Worm (Caenorhabditis elegans) whole organism, dauer: ENCODE data around the gene his-74.

Experiments
- unc-62 ChIP-seq: sonication (generic microtip); optimal IDR thresholded peaks from 2 replicates; lab custom pipeline; 2017; ENCODE audit warnings: missing biosample characterization, missing genetic modification reagents, missing genetic modification characterization

Gene his-74

DNA sequence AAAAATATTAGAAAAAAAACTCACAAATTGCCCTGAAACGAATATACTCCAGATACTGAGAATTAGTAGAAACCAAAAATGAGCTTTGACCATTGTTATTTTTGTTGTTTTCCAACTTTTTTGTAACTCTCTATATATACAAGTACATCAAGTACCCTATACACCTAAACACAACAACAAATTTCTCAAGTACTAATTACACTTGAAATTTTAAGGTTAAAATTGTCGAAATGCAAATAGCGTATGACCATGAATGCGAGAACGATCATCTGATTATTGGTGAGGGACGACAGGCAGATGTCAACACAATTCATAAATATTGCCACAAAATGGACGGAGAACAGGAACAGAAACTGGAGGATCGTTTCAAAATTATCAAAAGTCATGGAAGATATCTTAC lies 35.8 kb downstream of the his-74 start, which contains the start of gene F56H9.9:
TSS of gene F56H9.9 (minus strand) at position 101 of the 400 bp plus-strand sequence.
- no peak for TF ChIP-seq unc-62 (GFP tag; lab: Kevin White, UChicago)

DNA sequence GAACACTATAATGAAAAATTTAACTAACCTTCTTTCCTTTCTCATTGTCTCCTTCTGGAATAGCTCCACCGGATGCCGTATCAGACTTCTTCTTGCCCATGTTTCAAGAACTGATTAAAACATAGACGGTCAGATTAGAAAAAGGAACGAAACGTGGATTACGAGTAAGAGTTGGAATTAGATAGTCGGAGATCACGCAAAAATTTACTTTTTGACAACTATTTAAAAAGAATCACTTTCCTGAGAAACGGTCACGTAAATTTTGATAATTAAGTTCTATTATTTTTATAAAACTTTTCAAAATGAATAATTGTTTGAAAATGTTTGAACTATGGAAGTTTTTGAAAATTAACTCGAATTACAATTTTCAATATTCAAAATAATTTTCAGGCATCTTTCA lies 48.0 kb downstream of the his-74 start, which contains the start of gene cyc-2.2:
TSS of gene cyc-2.2 (minus strand) at position 101 of the 400 bp plus-strand sequence.
- no peak for TF ChIP-seq unc-62 (GFP tag; lab: Kevin White, UChicago)

DNA sequence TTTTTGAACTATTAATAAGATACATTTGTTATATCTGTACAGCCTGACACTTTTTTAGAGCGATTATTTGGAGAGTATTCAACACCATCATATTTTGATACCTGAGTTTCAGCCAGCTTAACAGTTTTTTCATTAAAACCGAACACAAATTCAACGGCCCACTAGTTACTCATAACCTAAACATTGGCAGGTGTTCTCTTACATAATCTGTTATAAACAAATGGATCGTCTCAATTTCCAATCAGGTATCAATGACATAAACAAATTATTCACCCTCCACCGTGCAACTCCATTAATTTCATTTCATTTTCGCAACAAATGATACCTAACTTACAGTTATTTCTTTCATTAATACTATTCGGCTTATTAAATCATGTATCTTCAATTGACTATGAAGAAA lies 49.1 kb downstream of the his-74 start, which contains the start of gene cubn-1:
TSS of gene cubn-1 (plus strand) at position 301 of the 400 bp plus-strand sequence.
- TF ChIP-seq unc-62 (GFP tag; lab: Kevin White, UChicago): no peak
